Fruit fly (Drosophila melanogaster) S2 (cell line): ENCODE data around the gene Drak.

Source experiments
- CG8478 ChIP-seq: fragments of >200 bp; optimal IDR thresholded peaks from 2 replicates; lab custom pipeline; 2018
- CTCF ChIP-seq, 2 experiments: fragments of >200 bp; optimal IDR thresholded peaks; 2 replicates each; lab custom pipeline; 2018

- TF ChIP-seq CG8478 (lab: Kevin White, UChicago) (no peak), CTCF (optimal IDR thresholded peaks at IDR 0.05; lab: Kevin White, UChicago) (no peak)
Observed at dm6 chrX:11503625-11504024, 10.7 kb downstream of the Drak start.
